Fruit fly (Drosophila melanogaster) whole organism, prepupa: Measurements from ENCODE around the gene Rrp45.

Source experiments
- Blimp-1 ChIP-seq: fragments of 200-800 bp; sonication (Bioruptor generic); optimal IDR thresholded peaks from 3 replicates; lab custom pipeline; 2017; ENCODE audit warnings: missing biosample characterization, missing genetic modification characterization, mild to moderate bottlenecking, moderate library complexity, missing genetic modification reagents
- CG10631 ChIP-seq: fragments of 200-800 bp; sonication (Bioruptor generic); optimal IDR thresholded peaks from 2 replicates; lab custom pipeline; 2016; ENCODE audit warnings: missing biosample characterization, missing genetic modification characterization
- CG10669 ChIP-seq: fragments of 200-800 bp; sonication (Bioruptor generic); optimal IDR thresholded peaks from 3 replicates; lab custom pipeline; 2018; ENCODE audit warnings: missing biosample characterization, mild to moderate bottlenecking, missing genetic modification characterization, moderate library complexity
- CG11294 ChIP-seq: fragments of 200-800 bp; sonication (Bioruptor generic); IDR thresholded peaks from 2 replicates; pipeline ENCODE4 v1.3.6; 2022; ENCODE audit warnings: missing biosample characterization, missing genetic modification characterization
- CG11762 ChIP-seq: fragments of 200-800 bp; sonication (Bioruptor generic); optimal IDR thresholded peaks from 3 replicates; lab custom pipeline; 2016; ENCODE audit warnings: missing biosample characterization, missing genetic modification characterization; ENCODE audit not compliant: insufficient read depth
- CG11902 ChIP-seq: fragments of 200-800 bp; sonication (Bioruptor generic); optimal IDR thresholded peaks from 3 replicates; lab custom pipeline; 2016; ENCODE audit warnings: missing biosample characterization, missing genetic modification characterization
- CG15336 ChIP-seq: fragments of 200-800 bp; sonication (Bioruptor generic); IDR thresholded peaks from 2 replicates; pipeline ENCODE4 v1.3.6; 2022; ENCODE audit warnings: missing biosample characterization, missing genetic modification characterization
- CG16779 ChIP-seq: fragments of 200-800 bp; sonication (Bioruptor generic); optimal IDR thresholded peaks from 3 replicates; lab custom pipeline; 2017; ENCODE audit warnings: missing biosample characterization, mild to moderate bottlenecking, missing genetic modification characterization
- CG31627 ChIP-seq: fragments of 200-800 bp; sonication (Bioruptor generic); optimal IDR thresholded peaks from 3 replicates; lab custom pipeline; 2016; ENCODE audit warnings: missing biosample characterization, missing genetic modification characterization
- CG3919 ChIP-seq: fragments of 200-800 bp; sonication (Bioruptor generic); optimal IDR thresholded peaks from 3 replicates; lab custom pipeline; 2016; ENCODE audit warnings: missing biosample characterization, missing genetic modification characterization
- CG4318 ChIP-seq: fragments of 200-800 bp; sonication (Bioruptor generic); optimal IDR thresholded peaks from 3 replicates; lab custom pipeline; 2017; ENCODE audit warnings: missing biosample characterization, mild to moderate bottlenecking, missing genetic modification characterization
- CG6276 ChIP-seq: fragments of 200-800 bp; sonication (Bioruptor generic); optimal IDR thresholded peaks from 2 replicates; lab custom pipeline; 2017; ENCODE audit warnings: missing biosample characterization, mild to moderate bottlenecking, missing genetic modification characterization
- CG6792 ChIP-seq: fragments of 200-800 bp; sonication (Bioruptor generic); optimal IDR thresholded peaks from 3 replicates; lab custom pipeline; 2016; ENCODE audit warnings: missing biosample characterization, missing genetic modification characterization
- CG6854 ChIP-seq: fragments of 200-800 bp; sonication (Bioruptor generic); optimal IDR thresholded peaks from 2 replicates; lab custom pipeline; 2017; ENCODE audit warnings: missing biosample characterization, mild to moderate bottlenecking, missing genetic modification characterization
- CG7368 ChIP-seq: fragments of 200-800 bp; sonication (Bioruptor generic); optimal IDR thresholded peaks from 3 replicates; lab custom pipeline; 2016; ENCODE audit warnings: missing biosample characterization, missing genetic modification characterization
- CG8119 ChIP-seq: fragments of 200-800 bp; sonication (Bioruptor generic); IDR thresholded peaks from 3 replicates; pipeline ENCODE4 v1.3.6; 2022; ENCODE audit warnings: missing biosample characterization, missing genetic modification characterization
- CG8319 ChIP-seq: fragments of 200-800 bp; sonication (Bioruptor generic); optimal IDR thresholded peaks from 3 replicates; lab custom pipeline; 2016; ENCODE audit warnings: missing biosample characterization, missing genetic modification characterization
- CG9139 ChIP-seq: fragments of 200-800 bp; sonication (Bioruptor generic); optimal IDR thresholded peaks from 3 replicates; lab custom pipeline; 2017; ENCODE audit warnings: missing biosample characterization, mild to moderate bottlenecking, missing genetic modification characterization
- Eip93F ChIP-seq: fragments of 200-800 bp; sonication (Bioruptor generic); optimal IDR thresholded peaks from 2 replicates; lab custom pipeline; 2016; ENCODE audit warnings: missing biosample characterization, mild to moderate bottlenecking, missing genetic modification characterization
- Ets96B ChIP-seq: fragments of 200-800 bp; optimal IDR thresholded peaks from 2 replicates; lab custom pipeline; 2019; ENCODE audit warnings: missing biosample characterization, mild to moderate bottlenecking, missing genetic modification characterization, moderate library complexity
- Gug ChIP-seq: fragments of 200-800 bp; sonication (Bioruptor generic); IDR thresholded peaks from 2 replicates; pipeline ENCODE4 v1.3.6; 2022; ENCODE audit warnings: missing biosample characterization, missing genetic modification characterization
- Hr38 ChIP-seq: sonication (Bioruptor generic); optimal IDR thresholded peaks from 2 replicates; lab custom pipeline; 2016; ENCODE audit warnings: missing biosample characterization, missing genetic modification characterization
- Hr39 ChIP-seq: fragments of 200-800 bp; sonication (Bioruptor generic); optimal IDR thresholded peaks from 2 replicates; lab custom pipeline; 2016; ENCODE audit warnings: missing biosample characterization, missing genetic modification characterization
- Hr4 ChIP-seq: fragments of 200-800 bp; sonication (Bioruptor generic); optimal IDR thresholded peaks from 3 replicates; lab custom pipeline; 2016; ENCODE audit warnings: missing biosample characterization, missing genetic modification characterization
- OdsH ChIP-seq: fragments of 200-800 bp; sonication (Bioruptor generic); optimal IDR thresholded peaks from 3 replicates; lab custom pipeline; 2016; ENCODE audit warnings: missing biosample characterization, missing genetic modification characterization
- Smox ChIP-seq: fragments of 200-800 bp; sonication (Bioruptor generic); optimal IDR thresholded peaks from 3 replicates; lab custom pipeline; 2016; ENCODE audit warnings: missing biosample characterization, missing genetic modification characterization
- Sox102F ChIP-seq: fragments of 200-800 bp; sonication (Bioruptor generic); optimal IDR thresholded peaks from 2 replicates; lab custom pipeline; 2016; ENCODE audit warnings: missing biosample characterization, mild to moderate bottlenecking, missing genetic modification characterization
- Sox14 ChIP-seq: fragments of 200-800 bp; sonication (Bioruptor generic); optimal IDR thresholded peaks from 3 replicates; lab custom pipeline; 2016; ENCODE audit warnings: missing biosample characterization, missing genetic modification characterization
- Sox15 ChIP-seq: fragments of 200-800 bp; sonication (Bioruptor generic); optimal IDR thresholded peaks from 3 replicates; lab custom pipeline; 2016; ENCODE audit warnings: missing biosample characterization, missing genetic modification characterization
- achi ChIP-seq: fragments of 200-800 bp; sonication (Bioruptor generic); optimal IDR thresholded peaks from 3 replicates; lab custom pipeline; 2016; ENCODE audit warnings: missing biosample characterization, missing genetic modification characterization
- acj6 ChIP-seq: fragments of 200-800 bp; sonication (Bioruptor generic); optimal IDR thresholded peaks from 3 replicates; lab custom pipeline; 2016; ENCODE audit warnings: missing biosample characterization, missing genetic modification characterization
- cyc ChIP-seq: fragments of 200-800 bp; sonication (Bioruptor generic); optimal IDR thresholded peaks from 3 replicates; lab custom pipeline; 2016; ENCODE audit warnings: missing biosample characterization, missing genetic modification characterization
- dac ChIP-seq: fragments of 200-800 bp; sonication (Bioruptor generic); optimal IDR thresholded peaks from 2 replicates; lab custom pipeline; 2017; ENCODE audit warnings: missing biosample characterization, mild to moderate bottlenecking, missing genetic modification characterization
- eg ChIP-seq: fragments of 200-800 bp; sonication (Bioruptor generic); IDR thresholded peaks from 3 replicates; pipeline ENCODE4 v1.3.6; 2022; ENCODE audit warnings: missing biosample characterization, missing genetic modification characterization
- fd85E ChIP-seq: fragments of 200-800 bp; sonication (Bioruptor generic); optimal IDR thresholded peaks from 3 replicates; lab custom pipeline; 2016; ENCODE audit warnings: missing biosample characterization, missing genetic modification characterization
- fkh ChIP-seq: fragments of 200-800 bp; sonication (Bioruptor generic); optimal IDR thresholded peaks from 3 replicates; lab custom pipeline; 2017; ENCODE audit warnings: missing biosample characterization, mild to moderate bottlenecking, missing genetic modification characterization, moderate library complexity
- net ChIP-seq: fragments of 200-800 bp; sonication (Bioruptor generic); optimal IDR thresholded peaks from 3 replicates; lab custom pipeline; 2016; ENCODE audit warnings: missing biosample characterization, missing genetic modification characterization
- salr ChIP-seq, 2 experiments: fragments of 200-800 bp; sonication (Bioruptor generic); optimal IDR thresholded peaks; 3 replicates each; lab custom pipeline; 2016 to 2018; ENCODE audit warnings: missing biosample characterization in 2 of 2, missing genetic modification characterization in 2 of 2, mild to moderate bottlenecking in 1 of 2
- spab ChIP-seq: fragments of 200-800 bp; sonication (Bioruptor generic); optimal IDR thresholded peaks from 2 replicates; lab custom pipeline; 2017; ENCODE audit warnings: missing biosample characterization, mild to moderate bottlenecking, missing genetic modification characterization, missing genetic modification reagents
- ss ChIP-seq, 2 experiments: fragments of 200-800 bp; sonication (Bioruptor generic); optimal IDR thresholded peaks; 2 replicates in 1 of 2; 3 replicates in 1 of 2; lab custom pipeline; 2017 to 2018; ENCODE audit warnings: mild to moderate bottlenecking in 2 of 2, missing biosample characterization in 2 of 2, missing genetic modification characterization in 2 of 2, moderate library complexity in 1 of 2
- topi ChIP-seq: fragments of 200-800 bp; sonication (Bioruptor generic); optimal IDR thresholded peaks from 3 replicates; lab custom pipeline; 2016; ENCODE audit warnings: missing biosample characterization, missing genetic modification characterization
- vri ChIP-seq: fragments of 200-800 bp; sonication (Bioruptor generic); optimal IDR thresholded peaks from 3 replicates; lab custom pipeline; 2016; ENCODE audit warnings: missing biosample characterization, mild to moderate bottlenecking, missing genetic modification characterization

Gene Rrp45

DNA sequence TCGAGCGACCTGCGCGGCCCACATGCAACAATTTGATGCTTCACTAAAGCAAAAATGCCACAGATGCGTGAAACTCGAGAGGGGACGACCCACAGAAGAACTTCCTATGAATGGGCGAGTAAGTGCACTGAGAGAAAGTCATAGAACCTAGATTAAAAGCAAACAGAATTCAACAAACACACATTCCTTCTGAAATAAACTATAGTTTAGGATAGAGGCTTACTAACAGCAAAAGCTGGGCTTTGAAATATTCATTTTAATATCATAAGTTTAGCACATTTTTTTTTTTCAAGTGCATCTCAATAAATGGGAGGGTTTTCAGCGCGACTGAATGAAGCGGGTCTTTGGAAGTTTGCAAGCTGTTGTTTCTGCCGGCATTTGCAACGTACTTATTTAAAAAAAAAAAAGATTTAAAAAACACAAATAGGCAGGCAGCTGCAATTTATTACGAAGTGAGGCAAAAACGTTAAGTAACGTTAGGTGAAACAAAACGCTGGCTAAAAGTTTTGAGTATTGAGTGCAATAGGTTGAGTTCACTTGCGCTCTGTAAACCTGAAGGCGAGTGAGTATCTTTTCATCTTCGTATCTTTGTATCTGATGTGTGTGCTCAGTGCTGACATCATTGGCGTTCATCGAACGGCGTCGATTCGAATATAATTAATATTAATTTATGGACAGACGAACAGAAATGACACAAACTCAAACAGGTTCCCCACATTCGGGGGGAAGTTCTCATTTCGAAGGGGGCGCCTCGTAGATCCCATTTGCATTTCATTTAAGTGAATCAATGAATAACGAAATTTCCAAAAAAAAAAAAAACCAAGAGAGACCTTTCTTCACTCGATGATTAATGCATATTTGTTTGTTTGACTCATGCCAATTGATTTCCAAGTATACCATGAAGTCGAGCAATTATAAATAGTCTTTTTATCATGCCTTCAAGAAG lies 17.9 kb downstream of the Rrp45 start (continued):
- peak; percentile 61 for TF ChIP-seq CG11294 (GFP tag; lab: Robert Waterston, UW)
- peak; percentile 58 for TF ChIP-seq CG11762
- TF ChIP-seq CG3919 (GFP tag; lab: Kevin White, UChicago), result peak; percentile 70
- TF ChIP-seq CG31627 (GFP tag; lab: Kevin White, UChicago), result peak; percentile 20
- TF ChIP-seq CG6276 (GFP tag; lab: Kevin White, UChicago), result peak; percentile 35
- TF ChIP-seq CG6792, result peak; percentile 26
- TF ChIP-seq fkh (GFP tag; lab: Kevin White, UChicago), result no peak
- peak; percentile 86 for TF ChIP-seq eg (GFP tag; lab: Robert Waterston, UW)
- peak; percentile 49 for TF ChIP-seq CG7368 (GFP tag; lab: Kevin White, UChicago)
- TF ChIP-seq Blimp-1 (GFP tag; lab: Kevin White, UChicago), result no peak
- no peak for TF ChIP-seq dac (GFP tag; lab: Kevin White, UChicago)
- TF ChIP-seq CG15336 (GFP tag; lab: Robert Waterston, UW), result peak; percentile 83
- TF ChIP-seq acj6 (GFP tag; lab: Kevin White, UChicago), result peak; percentile 51
- peak; percentile 25 for TF ChIP-seq Hr39 (GFP tag; lab: Kevin White, UChicago)
- TF ChIP-seq OdsH, result peak; percentile 50
- peak; percentile 62 for TF ChIP-seq topi (GFP tag; lab: Kevin White, UChicago)
- peak; percentile 27 for TF ChIP-seq Sox14 (GFP tag; lab: Kevin White, UChicago)
- TF ChIP-seq CG11902 (GFP tag; lab: Kevin White, UChicago), result peak; percentile 16
- TF ChIP-seq Eip93F, result no peak
- TF ChIP-seq Hr4 (GFP tag; lab: Kevin White, UChicago), result peak; percentile 65
- peak; percentile 69 for TF ChIP-seq Ets96B
- peak; percentile 48 for TF ChIP-seq CG8319 (GFP tag; lab: Kevin White, UChicago)
- peak; percentile 75 for TF ChIP-seq CG10669
- no peak for TF ChIP-seq CG9139 (GFP tag; lab: Kevin White, UChicago)
- TF ChIP-seq vri, result no peak
- TF ChIP-seq fd85E (GFP tag; lab: Kevin White, UChicago), result no peak
- no peak for TF ChIP-seq CG6854 (GFP tag; lab: Kevin White, UChicago)
- no peak for TF ChIP-seq Sox15 (GFP tag; lab: Kevin White, UChicago)
- TF ChIP-seq CG4318, result no peak
- no peak for TF ChIP-seq Hr38 (GFP tag; lab: Kevin White, UChicago)
- TF ChIP-seq CG10631 (GFP tag; lab: Kevin White, UChicago), result peak; percentile 65
- no peak for TF ChIP-seq Smox (GFP tag; lab: Kevin White, UChicago)
- TF ChIP-seq CG8119, result peak; percentile 64; the same call in 2 of the 3 replicates
- peak; percentile 28 to 45 for TF ChIP-seq salr (GFP tag; optimal IDR thresholded peaks at IDR 0.05; lab: Kevin White, UChicago)
- TF ChIP-seq CG16779 (tag; lab: Kevin White, UChicago), result no peak
- TF ChIP-seq spab (GFP tag; lab: Kevin White, UChicago), result peak; percentile 55
- TF ChIP-seq cyc (GFP tag; lab: Kevin White, UChicago), result peak; percentile 58
- peak; percentile 78 for TF ChIP-seq Gug
- peak; percentile 35 for TF ChIP-seq net
- TF ChIP-seq ss (GFP tag; optimal IDR thresholded peaks at IDR 0.05; lab: Kevin White, UChicago), result peak; percentile 70 to 82
- peak; percentile 33 for TF ChIP-seq achi (GFP tag; lab: Kevin White, UChicago)
- TF ChIP-seq Sox102F (GFP tag; lab: Kevin White, UChicago), result peak; percentile 6
